Fruit fly (Drosophila melanogaster) whole organism, pupa: ENCODE results near the gene CG6244.
A peak's percentile ranks its signal among the peaks of the same experiment; 100 is the strongest.

ENCODE experiments used
- CG10348 ChIP-seq: fragments of 200-800 bp; sonication (Bioruptor generic); IDR thresholded peaks from 2 replicates; pipeline ENCODE4 v1.3.6; 2022; ENCODE audit warnings: missing biosample characterization, missing genetic modification characterization
- CG12605 ChIP-seq: fragments of 200-800 bp; sonication (Bioruptor generic); IDR thresholded peaks from 2 replicates; pipeline ENCODE4 v1.3.6; 2022; ENCODE audit warnings: missing biosample characterization, missing genetic modification characterization
- CG13204 ChIP-seq: fragments of 200-800 bp; sonication (Bioruptor generic); optimal IDR thresholded peaks from 2 replicates; lab custom pipeline; 2018; ENCODE audit warnings: missing biosample characterization, mild to moderate bottlenecking, missing genetic modification characterization, moderate library complexity
- CG14655 ChIP-seq: fragments of 200-800 bp; sonication (Bioruptor generic); optimal IDR thresholded peaks from 3 replicates; lab custom pipeline; 2017; ENCODE audit warnings: mild to moderate bottlenecking, missing biosample characterization, missing genetic modification reagents, missing genetic modification characterization
- CG15710 ChIP-seq: fragments of 200-800 bp; sonication (Bioruptor generic); optimal IDR thresholded peaks from 2 replicates; lab custom pipeline; 2018; ENCODE audit warnings: missing biosample characterization, mild to moderate bottlenecking, missing genetic modification characterization, moderate library complexity
- CG17806 ChIP-seq: fragments of 200-800 bp; sonication (Bioruptor generic); optimal IDR thresholded peaks from 2 replicates; lab custom pipeline; 2018; ENCODE audit warnings: missing biosample characterization, mild to moderate bottlenecking, missing genetic modification characterization, moderate library complexity
- CG32121 ChIP-seq: fragments of 200-800 bp; sonication (Bioruptor generic); IDR thresholded peaks from 2 replicates; pipeline ENCODE4 v1.3.6; 2022; ENCODE audit warnings: missing biosample characterization, missing genetic modification characterization
- CG34367 ChIP-seq: fragments of 200-800 bp; sonication (Bioruptor generic); optimal IDR thresholded peaks from 2 replicates; lab custom pipeline; 2018; ENCODE audit warnings: missing biosample characterization, mild to moderate bottlenecking, missing genetic modification characterization
- CG4496 ChIP-seq: fragments of 200-800 bp; sonication (Bioruptor generic); IDR thresholded peaks from 3 replicates; pipeline ENCODE4 v1.3.6; 2022; ENCODE audit warnings: missing biosample characterization, missing genetic modification characterization
- CG8159 ChIP-seq: fragments of 200-800 bp; sonication (Bioruptor generic); optimal IDR thresholded peaks from 3 replicates; lab custom pipeline; 2018; ENCODE audit warnings: missing biosample characterization, mild to moderate bottlenecking, missing genetic modification characterization, moderate library complexity
- CG8301 ChIP-seq: fragments of 200-800 bp; sonication (Bioruptor generic); optimal IDR thresholded peaks from 2 replicates; lab custom pipeline; 2018; ENCODE audit warnings: missing biosample characterization, mild to moderate bottlenecking, missing genetic modification characterization
- CG9948 ChIP-seq: fragments of 200-800 bp; sonication (Bioruptor generic); optimal IDR thresholded peaks from 2 replicates; lab custom pipeline; 2018; ENCODE audit warnings: missing biosample characterization, mild to moderate bottlenecking, missing genetic modification characterization, moderate library complexity
- D1 ChIP-seq: fragments of 200-800 bp; sonication (Bioruptor generic); optimal IDR thresholded peaks from 2 replicates; lab custom pipeline; 2018; ENCODE audit warnings: missing biosample characterization, mild to moderate bottlenecking, missing genetic modification characterization, moderate library complexity
- EcR ChIP-seq: fragments of 200-800 bp; sonication (Bioruptor generic); optimal IDR thresholded peaks from 3 replicates; lab custom pipeline; 2019; ENCODE audit warnings: missing biosample characterization, missing genetic modification characterization, mild to moderate bottlenecking, moderate library complexity, missing genetic modification reagents
- Ets98B ChIP-seq: fragments of 200-800 bp; sonication (Bioruptor generic); IDR thresholded peaks from 2 replicates; pipeline ENCODE4 v1.3.6; 2022; ENCODE audit warnings: missing biosample characterization, missing genetic modification characterization
- Pif1A ChIP-seq: fragments of 200-800 bp; sonication (Bioruptor generic); optimal IDR thresholded peaks from 3 replicates; lab custom pipeline; 2016; ENCODE audit warnings: missing biosample characterization, missing genetic modification characterization
- Pif1B ChIP-seq: fragments of 200-800 bp; sonication (Bioruptor generic); optimal IDR thresholded peaks from 3 replicates; lab custom pipeline; 2016; ENCODE audit warnings: missing biosample characterization, missing genetic modification characterization
- Snoo ChIP-seq: fragments of 200-800 bp; sonication (Bioruptor generic); optimal IDR thresholded peaks from 3 replicates; lab custom pipeline; 2017; ENCODE audit warnings: missing biosample characterization, mild to moderate bottlenecking, missing genetic modification characterization, inconsistent platforms
- fd96Ca ChIP-seq: fragments of 200-800 bp; sonication (Bioruptor generic); IDR thresholded peaks from 3 replicates; pipeline ENCODE4 v1.3.6; 2022; ENCODE audit warnings: missing biosample characterization, missing genetic modification characterization
- gl ChIP-seq: fragments of 200-800 bp; sonication (Bioruptor generic); optimal IDR thresholded peaks from 2 replicates; lab custom pipeline; 2018; ENCODE audit warnings: missing biosample characterization, mild to moderate bottlenecking, missing genetic modification characterization
- rn ChIP-seq: fragments of 200-800 bp; sonication (Bioruptor generic); IDR thresholded peaks from 2 replicates; pipeline ENCODE4 v1.3.6; 2022; ENCODE audit warnings: missing biosample characterization, missing genetic modification characterization

Gene CG6244

dm6 chr3L:15834877-15835555, 26.9 kb downstream of the CG6244 start, which contains the start of gene CG18081:
Gene CG18081 (minus strand): TSS chr3L:15835388.
- TF ChIP-seq D1 (tag; lab: Kevin White, UChicago) (peak; percentile 68), CG17806 (tag; lab: Kevin White, UChicago) (no peak)

- TF ChIP-seq CG10348 (no peak), CG13204 (GFP tag; lab: Kevin White, UChicago) (no peak), CG8301 (tag; lab: Kevin White, UChicago) (no peak), D1 (tag; lab: Kevin White, UChicago) (peak; percentile 66), rn (no peak), CG15710 (tag; lab: Kevin White, UChicago) (no peak), Ets98B (GFP tag; lab: Robert Waterston, UW) (no peak), CG17806 (tag; lab: Kevin White, UChicago) (no peak)
Measured at dm6 chr3L:15837209-15837608, 29.1 kb downstream of the CG6244 start, which contains the start of gene CG15715. Gene CG15715 (minus strand): TSS chr3L:15837482.

- TF ChIP-seq fd96Ca (GFP tag; lab: Robert Waterston, UW) (no peak), Pif1B (GFP tag; lab: Kevin White, UChicago) (no peak), gl (tag; lab: Kevin White, UChicago) (no peak), Snoo (tag; lab: Kevin White, UChicago) (no peak), rn (no peak), CG32121 (no peak), CG15710 (tag; lab: Kevin White, UChicago) (no peak), CG13204 (GFP tag; lab: Kevin White, UChicago) (no peak), CG10348 (no peak), CG8159 (tag; lab: Kevin White, UChicago) (no peak), CG8301 (tag; lab: Kevin White, UChicago) (no peak), CG9948 (tag; lab: Kevin White, UChicago) (no peak), CG34367 (tag; lab: Kevin White, UChicago) (no peak), Pif1A (no peak), Ets98B (GFP tag; lab: Robert Waterston, UW) (no peak)
Measured at dm6 chr3L:15843962-15844361, 35.8 kb downstream of the CG6244 start, which contains the start of gene meru. Gene meru (minus strand): TSS chr3L:15844062.

DNA sequence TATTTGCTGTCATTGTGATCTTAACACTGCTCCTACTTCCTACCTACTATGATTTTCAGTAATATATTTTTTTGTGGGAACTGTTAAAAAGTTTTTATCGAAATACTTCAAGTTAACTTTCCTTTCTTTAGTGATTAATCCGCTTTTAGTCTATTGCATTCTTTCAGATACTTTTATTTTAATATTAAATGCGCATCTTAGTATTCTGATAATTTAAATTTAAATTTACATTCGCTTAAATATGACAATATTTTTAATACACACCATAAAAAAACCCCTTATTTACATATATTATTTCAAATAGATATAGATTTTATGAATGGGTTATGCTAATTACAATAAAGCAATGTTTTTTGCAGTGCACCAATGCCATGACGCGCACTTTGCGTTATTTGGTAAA, 36.5 kb downstream of the CG6244 start:
- peak; percentile 32 for TF ChIP-seq CG8159 (tag; lab: Kevin White, UChicago)
- no peak for TF ChIP-seq Snoo (tag; lab: Kevin White, UChicago)

DNA sequence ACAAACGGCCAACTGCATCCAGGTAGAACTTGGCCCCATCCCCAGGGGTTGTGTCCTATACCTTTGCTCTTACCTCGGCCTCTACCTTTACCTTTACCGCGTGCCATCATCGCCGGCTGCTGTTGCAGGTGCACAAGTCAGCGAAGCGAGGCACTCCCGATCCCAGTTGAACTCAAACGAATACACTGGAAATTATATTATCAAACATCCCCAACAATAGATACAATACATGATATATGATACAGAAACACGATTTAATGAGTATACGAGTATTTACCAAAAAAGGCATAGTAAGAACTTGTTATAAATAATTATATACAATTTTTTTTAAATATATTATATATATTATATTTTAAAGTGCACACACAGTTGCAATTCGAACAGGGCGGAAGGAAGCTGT, 39.1 kb downstream of the CG6244 start:
- TF ChIP-seq CG8159 (tag; lab: Kevin White, UChicago) = peak; percentile 35
- TF ChIP-seq CG9948 (tag; lab: Kevin White, UChicago) = peak; percentile 28
- no peak for TF ChIP-seq CG13204 (GFP tag; lab: Kevin White, UChicago)
- no peak for TF ChIP-seq Pif1B (GFP tag; lab: Kevin White, UChicago)

DNA sequence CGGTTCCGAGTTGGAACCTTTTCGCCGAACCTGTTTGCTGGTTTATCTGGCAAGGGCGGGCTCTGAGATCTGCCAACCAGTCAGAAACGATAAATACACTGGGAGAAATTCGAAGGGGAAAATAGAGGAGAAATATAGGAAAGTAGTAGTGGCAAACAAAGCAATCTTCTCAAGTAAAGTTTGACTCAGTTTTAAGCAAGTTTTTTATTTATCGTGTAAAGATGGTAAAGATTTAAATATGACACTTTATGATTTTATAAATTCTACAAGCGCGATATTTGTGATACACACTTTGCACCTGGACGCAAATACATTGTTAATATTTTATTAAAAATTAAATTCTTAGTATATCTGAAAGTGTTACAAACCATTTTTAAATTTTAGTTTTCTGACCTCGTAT, 39.5 kb downstream of the CG6244 start:
- TF ChIP-seq CG34367 (tag; lab: Kevin White, UChicago) = no peak
- no peak for TF ChIP-seq CG17806 (tag; lab: Kevin White, UChicago)
- TF ChIP-seq fd96Ca (GFP tag; lab: Robert Waterston, UW) = no peak
- peak; percentile 8 for TF ChIP-seq Pif1A
- TF ChIP-seq D1 (tag; lab: Kevin White, UChicago) = no peak
- no peak for TF ChIP-seq gl (tag; lab: Kevin White, UChicago)
- TF ChIP-seq CG8159 (tag; lab: Kevin White, UChicago) = peak; percentile 41
- TF ChIP-seq CG12605 = no peak
- no peak for TF ChIP-seq CG10348
- no peak for TF ChIP-seq EcR
- TF ChIP-seq CG8301 (tag; lab: Kevin White, UChicago) = no peak
- no peak for TF ChIP-seq CG4496 (GFP tag; lab: Robert Waterston, UW)
- TF ChIP-seq CG32121 = no peak
- no peak for TF ChIP-seq CG9948 (tag; lab: Kevin White, UChicago)
- no peak for TF ChIP-seq Pif1B (GFP tag; lab: Kevin White, UChicago)
- TF ChIP-seq Snoo (tag; lab: Kevin White, UChicago) = no peak
- TF ChIP-seq rn = no peak
- no peak for TF ChIP-seq CG15710 (tag; lab: Kevin White, UChicago)
- no peak for TF ChIP-seq CG13204 (GFP tag; lab: Kevin White, UChicago)
- peak; percentile 18 for TF ChIP-seq CG14655 (GFP tag; lab: Kevin White, UChicago)
- TF ChIP-seq Ets98B (GFP tag; lab: Robert Waterston, UW) = no peak

DNA sequence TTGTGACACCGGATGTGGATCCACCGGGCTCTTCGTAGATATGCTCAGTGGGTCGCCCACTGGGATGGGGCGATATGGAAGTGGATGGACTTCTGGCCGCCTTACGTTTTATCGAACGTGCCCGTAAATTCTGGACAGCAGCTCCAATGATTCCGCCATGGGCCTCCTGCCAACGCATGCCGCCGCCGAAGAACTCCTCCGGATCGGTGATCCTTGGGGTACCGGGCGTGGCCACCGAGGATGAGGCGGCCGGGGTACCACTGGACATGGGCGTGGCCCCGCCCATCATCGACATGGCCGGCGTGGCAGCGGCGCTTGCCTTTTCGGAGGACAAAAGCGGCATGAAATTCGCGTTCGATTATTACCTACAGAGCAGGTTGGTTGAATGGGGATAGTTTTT, 47.9 kb downstream of the CG6244 start:
- TF ChIP-seq D1 (tag; lab: Kevin White, UChicago) = no peak
- TF ChIP-seq Pif1B (GFP tag; lab: Kevin White, UChicago) = no peak
- no peak for TF ChIP-seq Ets98B (GFP tag; lab: Robert Waterston, UW)
- no peak for TF ChIP-seq CG4496 (GFP tag; lab: Robert Waterston, UW)
- TF ChIP-seq, all 21 proteins: peak for 0
